Fruit fly (Drosophila melanogaster) whole organism, embryonic: ENCODE data around the gene CoRest.

Experiments used
- Atf3 ChIP-seq: fragments of 200-800 bp; sonication (Bioruptor generic); optimal IDR thresholded peaks from 3 replicates; lab custom pipeline; 2016; ENCODE audit warnings: missing biosample characterization, missing genetic modification characterization
- B-H1 ChIP-seq: fragments of 200-800 bp; sonication (Bioruptor generic); IDR thresholded peaks from 3 replicates; pipeline ENCODE4 v1.3.6; 2022; ENCODE audit warnings: missing biosample characterization, missing genetic modification characterization
- Bgb ChIP-seq: fragments of 200-800 bp; sonication (Bioruptor generic); IDR thresholded peaks from 2 replicates; pipeline ENCODE4 v1.3.6; 2022; ENCODE audit warnings: missing biosample characterization, missing genetic modification characterization; ENCODE audit not compliant: partially characterized antibody
- CG10366 ChIP-seq: fragments of 200-800 bp; sonication (Bioruptor generic); IDR thresholded peaks from 2 replicates; pipeline ENCODE4 v1.3.6; 2022; ENCODE audit warnings: missing biosample characterization, missing genetic modification characterization
- CG12155 ChIP-seq: fragments of 200-800 bp; sonication (Bioruptor generic); optimal IDR thresholded peaks from 3 replicates; lab custom pipeline; 2016; ENCODE audit warnings: missing biosample characterization, missing genetic modification characterization
- CG1233 ChIP-seq: fragments of 200-800 bp; sonication (Bioruptor generic); optimal IDR thresholded peaks from 4 replicates; lab custom pipeline; 2018; ENCODE audit warnings: missing biosample characterization, mild to moderate bottlenecking, missing genetic modification characterization
- CG12391 ChIP-seq: fragments of 200-800 bp; sonication (Bioruptor generic); optimal IDR thresholded peaks from 3 replicates; lab custom pipeline; 2018; ENCODE audit warnings: missing biosample characterization, mild to moderate bottlenecking, missing genetic modification characterization, moderate library complexity
- CG12769 ChIP-seq: fragments of 200-800 bp; sonication (Bioruptor generic); optimal IDR thresholded peaks from 2 replicates; lab custom pipeline; 2019; ENCODE audit warnings: missing biosample characterization, mild to moderate bottlenecking, missing genetic modification characterization, moderate library complexity
- CG1647 ChIP-seq: fragments of 200-800 bp; sonication (Bioruptor generic); optimal IDR thresholded peaks from 3 replicates; lab custom pipeline; 2016; ENCODE audit warnings: missing biosample characterization, missing genetic modification characterization
- CG18262 ChIP-seq: fragments of 200-800 bp; optimal IDR thresholded peaks from 3 replicates; lab custom pipeline; 2019; ENCODE audit warnings: missing biosample characterization, mild to moderate bottlenecking, missing genetic modification characterization, moderate library complexity
- CG18599 ChIP-seq: fragments of 200-800 bp; sonication (Bioruptor generic); optimal IDR thresholded peaks from 3 replicates; lab custom pipeline; 2017; ENCODE audit warnings: missing biosample characterization, missing genetic modification characterization, mild to moderate bottlenecking, moderate library complexity, missing genetic modification reagents
- CG18619 ChIP-seq: fragments of 200-800 bp; sonication (Bioruptor generic); optimal IDR thresholded peaks from 3 replicates; lab custom pipeline; 2017; ENCODE audit warnings: missing biosample characterization, mild to moderate bottlenecking, missing genetic modification characterization
- CG2129 ChIP-seq: fragments of 200-800 bp; sonication (Bioruptor generic); IDR thresholded peaks from 2 replicates; pipeline ENCODE4 v1.3.6; 2022; ENCODE audit warnings: missing biosample characterization, missing genetic modification characterization; ENCODE audit not compliant: partially characterized antibody
- CG2875 ChIP-seq: fragments of 200-800 bp; sonication (Bioruptor generic); optimal IDR thresholded peaks from 2 replicates; lab custom pipeline; 2017; ENCODE audit warnings: missing biosample characterization, mild to moderate bottlenecking, missing genetic modification characterization, missing genetic modification reagents
- CG31365 ChIP-seq: fragments of 200-800 bp; sonication (Bioruptor generic); optimal IDR thresholded peaks from 2 replicates; lab custom pipeline; 2018; ENCODE audit warnings: missing biosample characterization, mild to moderate bottlenecking, missing genetic modification characterization
- CG3407 ChIP-seq: fragments of 200-800 bp; sonication (Bioruptor generic); optimal IDR thresholded peaks from 2 replicates; lab custom pipeline; 2018; ENCODE audit warnings: missing biosample characterization, mild to moderate bottlenecking, missing genetic modification characterization
- CG34376 ChIP-seq: fragments of 200-800 bp; sonication (Bioruptor generic); optimal IDR thresholded peaks from 2 replicates; lab custom pipeline; 2018; ENCODE audit warnings: missing biosample characterization, mild to moderate bottlenecking, missing genetic modification characterization
- CG7963 ChIP-seq: fragments of 200-800 bp; sonication (Bioruptor generic); IDR thresholded peaks from 3 replicates; pipeline ENCODE4 v1.3.6; 2022; ENCODE audit warnings: missing biosample characterization, missing genetic modification characterization; ENCODE audit not compliant: partially characterized antibody
- CG8281 ChIP-seq: fragments of 200-800 bp; sonication (Bioruptor generic); optimal IDR thresholded peaks from 2 replicates; lab custom pipeline; 2018; ENCODE audit warnings: missing biosample characterization, mild to moderate bottlenecking, missing genetic modification characterization, moderate library complexity
- CG8359 ChIP-seq: fragments of 200-800 bp; sonication (Bioruptor generic); optimal IDR thresholded peaks from 2 replicates; lab custom pipeline; 2017; ENCODE audit warnings: missing biosample characterization, mild to moderate bottlenecking, missing genetic modification characterization, borderline replicate concordance
- CG8765 ChIP-seq: fragments of 200-800 bp; sonication (Bioruptor generic); IDR thresholded peaks from 2 replicates; pipeline ENCODE4 v1.3.6; 2022; ENCODE audit warnings: missing biosample characterization, missing genetic modification characterization
- Chrac-16 ChIP-seq: fragments of 200-800 bp; sonication (Bioruptor generic); optimal IDR thresholded peaks from 3 replicates; lab custom pipeline; 2016; ENCODE audit warnings: missing biosample characterization, missing genetic modification characterization
- CkIIα-i1 ChIP-seq: fragments of 200-800 bp; sonication (Bioruptor generic); IDR thresholded peaks from 2 replicates; pipeline ENCODE4 v1.3.6; 2022; ENCODE audit warnings: missing biosample characterization, missing genetic modification characterization
- E2f1 ChIP-seq: fragments of 200-800 bp; sonication (Bioruptor generic); IDR thresholded peaks from 2 replicates; pipeline ENCODE4 v1.3.6; 2022; ENCODE audit warnings: missing biosample characterization, missing genetic modification characterization
- Hand ChIP-seq: fragments of 200-800 bp; sonication (Bioruptor generic); optimal IDR thresholded peaks from 2 replicates; lab custom pipeline; 2017; ENCODE audit warnings: mild to moderate bottlenecking, missing biosample characterization, missing genetic modification reagents, missing genetic modification characterization
- Oli ChIP-seq: fragments of 200-800 bp; sonication (Bioruptor generic); optimal IDR thresholded peaks from 2 replicates; lab custom pipeline; 2018; ENCODE audit warnings: missing biosample characterization, mild to moderate bottlenecking, missing genetic modification characterization, moderate library complexity
- Optix ChIP-seq: fragments of 200-800 bp; sonication (Bioruptor generic); IDR thresholded peaks from 3 replicates; pipeline ENCODE4 v1.3.6; 2022; ENCODE audit warnings: missing biosample characterization, missing genetic modification characterization
- Sox100B ChIP-seq: fragments of 200-800 bp; sonication (Bioruptor generic); optimal IDR thresholded peaks from 3 replicates; lab custom pipeline; 2018; ENCODE audit warnings: missing biosample characterization, mild to moderate bottlenecking, missing genetic modification characterization
- Sox102F ChIP-seq: fragments of 200-800 bp; sonication (Bioruptor generic); optimal IDR thresholded peaks from 2 replicates; lab custom pipeline; 2018; ENCODE audit warnings: missing biosample characterization, mild to moderate bottlenecking, missing genetic modification characterization, moderate library complexity
- chinmo ChIP-seq: fragments of 200-800 bp; sonication (Bioruptor generic); IDR thresholded peaks from 4 replicates; pipeline ENCODE4 v1.3.6; 2022; ENCODE audit warnings: missing biosample characterization, missing genetic modification characterization; ENCODE audit not compliant: partially characterized antibody
- corto ChIP-seq: fragments of 200-800 bp; sonication (Bioruptor generic); optimal IDR thresholded peaks from 2 replicates; lab custom pipeline; 2016; ENCODE audit warnings: missing biosample characterization, mild to moderate bottlenecking, missing genetic modification characterization, moderate library complexity
- crp ChIP-seq, 2 experiments: fragments of 200-800 bp; sonication (Bioruptor generic); optimal IDR thresholded peaks; 2 replicates in 1 of 2; 3 replicates in 1 of 2; lab custom pipeline; 2017; ENCODE audit warnings: missing biosample characterization in 2 of 2, missing genetic modification characterization in 2 of 2, mild to moderate bottlenecking in 1 of 2, moderate library complexity in 1 of 2
- disco-r ChIP-seq: fragments of 200-800 bp; sonication (Bioruptor generic); optimal IDR thresholded peaks from 2 replicates; lab custom pipeline; 2016; ENCODE audit warnings: missing biosample characterization, missing genetic modification characterization
- ind ChIP-seq: fragments of 200-800 bp; sonication (Bioruptor generic); optimal IDR thresholded peaks from 3 replicates; lab custom pipeline; 2016; ENCODE audit warnings: missing biosample characterization, missing genetic modification characterization
- kah ChIP-seq: fragments of 200-800 bp; sonication (Bioruptor generic); optimal IDR thresholded peaks from 2 replicates; lab custom pipeline; 2018; ENCODE audit warnings: missing biosample characterization, mild to moderate bottlenecking, missing genetic modification characterization
- knrl ChIP-seq: fragments of 200-800 bp; sonication (Bioruptor generic); IDR thresholded peaks from 3 replicates; pipeline ENCODE4 v1.3.6; 2022; ENCODE audit warnings: missing biosample characterization, missing genetic modification characterization; ENCODE audit not compliant: partially characterized antibody
- lola ChIP-seq, 3 experiments: fragments of >200 bp in 2 of 3; fragments of 200-800 bp in 1 of 3; sonication (Bioruptor generic) in 1 of 3; optimal IDR thresholded peaks; 2 replicates each; lab custom pipeline; 2017 to 2019; ENCODE audit warnings: missing biosample characterization in 3 of 3, missing genetic modification characterization in 3 of 3, mild to moderate bottlenecking in 1 of 3, moderate library complexity in 1 of 3
- mld ChIP-seq: fragments of 200-800 bp; sonication (Bioruptor generic); IDR thresholded peaks from 3 replicates; pipeline ENCODE4 v1.3.6; 2022; ENCODE audit warnings: missing biosample characterization, missing genetic modification characterization; ENCODE audit not compliant: partially characterized antibody
- nau ChIP-seq: fragments of 200-800 bp; sonication (Bioruptor generic); optimal IDR thresholded peaks from 3 replicates; lab custom pipeline; 2017; ENCODE audit warnings: missing biosample characterization, mild to moderate bottlenecking, missing genetic modification characterization, missing genetic modification reagents
- odd ChIP-seq: fragments of 200-800 bp; sonication (Bioruptor generic); optimal IDR thresholded peaks from 2 replicates; lab custom pipeline; 2017; ENCODE audit warnings: missing biosample characterization, mild to moderate bottlenecking, missing genetic modification characterization
- ranshi ChIP-seq: fragments of 200-800 bp; sonication (Bioruptor generic); IDR thresholded peaks from 2 replicates; pipeline ENCODE4 v1.3.6; 2022; ENCODE audit warnings: missing biosample characterization, missing genetic modification characterization
- row ChIP-seq: fragments of 200-800 bp; sonication (Bioruptor generic); IDR thresholded peaks from 3 replicates; pipeline ENCODE4 v1.3.6; 2022; ENCODE audit warnings: missing biosample characterization, missing genetic modification characterization
- scrt ChIP-seq: fragments of 200-800 bp; sonication (Bioruptor generic); optimal IDR thresholded peaks from 2 replicates; lab custom pipeline; 2018; ENCODE audit warnings: missing biosample characterization, mild to moderate bottlenecking, missing genetic modification characterization, moderate library complexity
- unpg ChIP-seq: fragments of 200-800 bp; sonication (Bioruptor generic); optimal IDR thresholded peaks from 3 replicates; lab custom pipeline; 2018; ENCODE audit warnings: missing biosample characterization, mild to moderate bottlenecking, missing genetic modification characterization, moderate library complexity
- zen ChIP-seq: fragments of 200-800 bp; sonication (Bioruptor generic); optimal IDR thresholded peaks from 3 replicates; lab custom pipeline; 2018; ENCODE audit warnings: missing biosample characterization, mild to moderate bottlenecking, missing genetic modification characterization, moderate library complexity
- zfh2 ChIP-seq: fragments of 200-800 bp; sonication (Bioruptor generic); optimal IDR thresholded peaks from 2 replicates; lab custom pipeline; 2016; ENCODE audit warnings: missing biosample characterization, missing genetic modification characterization

Gene CoRest

dm6 chrX:19549570-19549969 lies 27.8 kb downstream of the CoRest start (continued):
- peak; percentile 40; the same call in 1 of the 3 replicates for TF ChIP-seq CG7963 (GFP tag; lab: Robert Waterston, UW)
- TF ChIP-seq lola (GFP tag; optimal IDR thresholded peaks at IDR 0.05; lab: Kevin White, UChicago) = peak in 1 of 3 experiments; percentile 27
- no peak for TF ChIP-seq Bgb (GFP tag; lab: Robert Waterston, UW)
- TF ChIP-seq ind = no peak
- TF ChIP-seq CG18262 (tag; lab: Kevin White, UChicago) = peak; percentile 21
- peak; percentile 49; the same call in 2 of the 3 replicates for TF ChIP-seq row (GFP tag; lab: Robert Waterston, UW)
- no peak for TF ChIP-seq CG8765 (GFP tag; lab: Robert Waterston, UW)
- TF ChIP-seq Sox102F (GFP tag; lab: Kevin White, UChicago) = peak; percentile 9
- no peak for TF ChIP-seq CG8359 (GFP tag; lab: Kevin White, UChicago)
- no peak for TF ChIP-seq corto (GFP tag; lab: Kevin White, UChicago)

- TF ChIP-seq CG2875 (GFP tag; lab: Kevin White, UChicago) (no peak), CG10366 (GFP tag; lab: Robert Waterston, UW) (peak; percentile 62; the same call in 1 of the 2 replicates), chinmo (GFP tag; lab: Robert Waterston, UW) (peak; percentile 30; the same call in 1 of the 4 replicates), CkIIα-i1 (GFP tag; lab: Robert Waterston, UW) (no peak), odd (GFP tag; lab: Kevin White, UChicago) (no peak), knrl (GFP tag; lab: Robert Waterston, UW) (no peak), CG34376 (GFP tag; lab: Kevin White, UChicago) (peak; percentile 30), unpg (GFP tag; lab: Kevin White, UChicago) (peak; percentile 71), CG18599 (GFP tag; lab: Kevin White, UChicago) (no peak), E2f1 (GFP tag; lab: Robert Waterston, UW) (peak; percentile 32; the same call in 1 of the 2 replicates), CG12769 (tag; lab: Kevin White, UChicago) (no peak), mld (GFP tag; lab: Robert Waterston, UW) (no peak), CG8281 (no peak), kah (GFP tag; lab: Kevin White, UChicago) (no peak), zen (peak; percentile 61), Hand (GFP tag; lab: Kevin White, UChicago) (no peak), zfh2 (peak; percentile 57), CG12155 (GFP tag; lab: Kevin White, UChicago) (peak; percentile 62), Sox100B (GFP tag; lab: Kevin White, UChicago) (no peak), Atf3 (GFP tag; lab: Kevin White, UChicago) (peak; percentile 6), B-H1 (GFP tag; lab: Robert Waterston, UW) (no peak), CG2129 (no peak), CG18619 (GFP tag; lab: Kevin White, UChicago) (peak; percentile 65), crp (GFP tag; optimal IDR thresholded peaks at IDR 0.05; lab: Kevin White, UChicago) (peak; percentile 37 to 90), CG3407 (GFP tag; lab: Kevin White, UChicago) (no peak), CG12391 (peak; percentile 85), nau (no peak), ranshi (GFP tag; lab: Robert Waterston, UW) (peak; percentile 46; the same call in 1 of the 2 replicates), CG1647 (GFP tag; lab: Kevin White, UChicago) (peak; percentile 21), Optix (GFP tag; lab: Robert Waterston, UW) (no peak), disco-r (GFP tag; lab: Kevin White, UChicago) (no peak), Chrac-16 (GFP tag; lab: Kevin White, UChicago) (peak; percentile 67), Oli (tag; lab: Kevin White, UChicago) (peak; percentile 61), CG31365 (tag; lab: Kevin White, UChicago) (no peak), scrt (GFP tag; lab: Kevin White, UChicago) (no peak), CG1233 (peak; percentile 43)
Observed at dm6 chrX:19565714-19566316, 44.1 kb downstream of the CoRest start, which contains the start of the genes Grip84 and car. Gene Grip84 (minus strand): TSS chrX:19565764. Gene car (plus strand): TSS chrX:19566019.
